Worm (Caenorhabditis elegans) whole organism, L4 larva: Measurements from ENCODE around the gene ocr-2.

Experiments used
- ZK546.5 ChIP-seq, 2 experiments: sonication (generic microtip); optimal IDR thresholded peaks; 2 replicates each; lab custom pipeline; 2017; ENCODE audit warnings: missing biosample characterization in 2 of 2, missing genetic modification characterization in 2 of 2
- lin-13 ChIP-seq: fragments of 150-350 bp; optimal IDR thresholded peaks from 2 replicates; lab custom pipeline; 2014; ENCODE audit warnings: missing biosample characterization, missing genetic modification reagents, missing genetic modification characterization
- lin-39 ChIP-seq: fragments of 150-350 bp; optimal IDR thresholded peaks from 2 replicates; lab custom pipeline; 2014; ENCODE audit warnings: missing biosample characterization, missing genetic modification reagents, missing genetic modification characterization
- mdl-1 ChIP-seq, 2 experiments: fragments of 150-350 bp in 1 of 2; sonication (generic microtip) in 1 of 2; optimal IDR thresholded peaks; 2 replicates each; lab custom pipeline; 2014 to 2017; ENCODE audit warnings: missing biosample characterization in 2 of 2, missing genetic modification characterization in 2 of 2
- nhr-11 ChIP-seq: fragments of 150-350 bp; optimal IDR thresholded peaks from 2 replicates; lab custom pipeline; 2014; ENCODE audit warnings: missing biosample characterization, missing genetic modification characterization
- nhr-42 ChIP-seq: fragments of 200-800 bp; sonication (Bioruptor generic); IDR thresholded peaks from 2 replicates; pipeline ENCODE4 v1.3.6; 2022; ENCODE audit warnings: missing genetic modification characterization, missing compliant biosample characterization

ce11 chrIV:8239584-8239983 is 19.7 kb upstream of the ocr-2 start:
- TF ChIP-seq ZK546.5 (tag; optimal IDR thresholded peaks at IDR 0.05; lab: Kevin White, UChicago), result no peak
- TF ChIP-seq lin-39 (tag; lab: Kevin White, UChicago), result no peak
- no peak for TF ChIP-seq nhr-11 (tag; lab: Kevin White, UChicago)
- no peak for TF ChIP-seq mdl-1 (tag; optimal IDR thresholded peaks at IDR 0.05; lab: Kevin White, UChicago)
- TF ChIP-seq nhr-42 (GFP tag; lab: Robert Waterston, UW), result no peak
- no peak for TF ChIP-seq lin-13
